Worm (Caenorhabditis elegans) whole organism, late embryonic: ENCODE results near the gene ints-11.

Experiments used
- C08G9.2 ChIP-seq: sonication (generic microtip); optimal IDR thresholded peaks from 2 replicates; lab custom pipeline; 2016; ENCODE audit warnings: mild to moderate bottlenecking, missing genetic modification characterization, moderate library complexity, missing compliant biosample characterization
- F13H6.1 ChIP-seq: sonication (generic microtip); optimal IDR thresholded peaks from 2 replicates; lab custom pipeline; 2016; ENCODE audit warnings: missing genetic modification characterization, missing compliant biosample characterization
- ahr-1 ChIP-seq: sonication (generic microtip); optimal IDR thresholded peaks from 2 replicates; lab custom pipeline; 2016; ENCODE audit warnings: missing genetic modification characterization, missing compliant biosample characterization
- ceh-14 ChIP-seq: sonication (generic microtip); optimal IDR thresholded peaks from 2 replicates; lab custom pipeline; 2016; ENCODE audit warnings: missing genotype, missing genetic modification characterization, missing compliant biosample characterization
- ceh-2 ChIP-seq: sonication (generic microtip); optimal IDR thresholded peaks from 2 replicates; lab custom pipeline; 2016; ENCODE audit warnings: missing genotype, missing genetic modification characterization, missing compliant biosample characterization
- ceh-30 ChIP-seq: fragments of 150-350 bp; optimal IDR thresholded peaks from 2 replicates; lab custom pipeline; 2014; ENCODE audit warnings: missing biosample characterization, missing genetic modification characterization
- ceh-31 ChIP-seq: sonication (generic microtip); optimal IDR thresholded peaks from 2 replicates; lab custom pipeline; 2016; ENCODE audit warnings: missing genetic modification characterization, missing compliant biosample characterization
- ceh-34 ChIP-seq: sonication (generic microtip); optimal IDR thresholded peaks from 2 replicates; lab custom pipeline; 2016; ENCODE audit warnings: mild to moderate bottlenecking, missing genetic modification characterization, missing compliant biosample characterization
- ceh-48 ChIP-seq: sonication (generic microtip); optimal IDR thresholded peaks from 2 replicates; lab custom pipeline; 2016; ENCODE audit warnings: missing genetic modification characterization, inconsistent platforms, missing compliant biosample characterization
- ceh-6 ChIP-seq: fragments of 200-800 bp; sonication (Bioruptor generic); optimal IDR thresholded peaks from 2 replicates; lab custom pipeline; 2018; ENCODE audit warnings: mild to moderate bottlenecking, missing genetic modification characterization, missing compliant biosample characterization
- che-1 ChIP-seq: sonication (generic microtip); optimal IDR thresholded peaks from 2 replicates; lab custom pipeline; 2016; ENCODE audit warnings: mild to moderate bottlenecking, missing genetic modification characterization, missing compliant biosample characterization
- dmd-4 ChIP-seq: sonication (generic microtip); optimal IDR thresholded peaks from 2 replicates; lab custom pipeline; 2016; ENCODE audit warnings: borderline replicate concordance, missing genetic modification characterization, missing compliant biosample characterization
- dve-1 ChIP-seq: sonication (generic microtip); optimal IDR thresholded peaks from 2 replicates; lab custom pipeline; 2017; ENCODE audit warnings: antibody characterized with exemption, mild to moderate bottlenecking, missing genetic modification characterization, missing compliant biosample characterization
- elt-2 ChIP-seq: sonication (generic microtip); optimal IDR thresholded peaks from 2 replicates; lab custom pipeline; 2016; ENCODE audit warnings: missing genetic modification reagents, missing genetic modification characterization, missing compliant biosample characterization
- ets-4 ChIP-seq: sonication (generic microtip); optimal IDR thresholded peaks from 2 replicates; lab custom pipeline; 2016; ENCODE audit warnings: missing genetic modification characterization, missing compliant biosample characterization
- eyg-1 ChIP-seq: sonication (generic microtip); optimal IDR thresholded peaks from 2 replicates; lab custom pipeline; 2016; ENCODE audit warnings: missing genotype, missing genetic modification characterization, missing compliant biosample characterization
- fax-1 ChIP-seq: sonication (generic microtip); optimal IDR thresholded peaks from 2 replicates; lab custom pipeline; 2016; ENCODE audit warnings: missing genotype, missing genetic modification characterization, missing compliant biosample characterization
- fkh-10 ChIP-seq: fragments of 150-350 bp; optimal IDR thresholded peaks from 2 replicates; lab custom pipeline; 2014; ENCODE audit warnings: missing biosample characterization, missing genetic modification reagents, missing genetic modification characterization
- hlh-6 ChIP-seq: sonication (generic microtip); optimal IDR thresholded peaks from 2 replicates; lab custom pipeline; 2016; ENCODE audit warnings: missing genotype, missing genetic modification characterization, missing compliant biosample characterization
- hlh-8 ChIP-seq: sonication (generic microtip); optimal IDR thresholded peaks from 2 replicates; lab custom pipeline; 2016; ENCODE audit warnings: missing genotype, missing genetic modification characterization, missing compliant biosample characterization
- lim-6 ChIP-seq: sonication (generic microtip); optimal IDR thresholded peaks from 2 replicates; lab custom pipeline; 2016; ENCODE audit warnings: missing genetic modification characterization, missing compliant biosample characterization
- madf-2 ChIP-seq: sonication (generic microtip); optimal IDR thresholded peaks from 2 replicates; lab custom pipeline; 2017; ENCODE audit warnings: missing genetic modification characterization, missing compliant biosample characterization
- mec-3 ChIP-seq: sonication (generic microtip); optimal IDR thresholded peaks from 2 replicates; lab custom pipeline; 2016; ENCODE audit warnings: borderline replicate concordance, missing genetic modification characterization, missing compliant biosample characterization
- nhr-232 ChIP-seq: sonication (generic microtip); optimal IDR thresholded peaks from 2 replicates; lab custom pipeline; 2016; ENCODE audit warnings: missing genetic modification characterization, missing compliant biosample characterization
- pag-3 ChIP-seq: sonication (generic microtip); optimal IDR thresholded peaks from 2 replicates; lab custom pipeline; 2016; ENCODE audit warnings: missing compliant biosample characterization, missing genetic modification characterization, borderline replicate concordance
- pha-2 ChIP-seq: sonication (generic microtip); optimal IDR thresholded peaks from 2 replicates; lab custom pipeline; 2017; ENCODE audit warnings: mild to moderate bottlenecking, missing genetic modification characterization, missing compliant biosample characterization
- pha-4 ChIP-seq: fragments of 150-350 bp; optimal IDR thresholded peaks from 2 replicates; lab custom pipeline; 2018; ENCODE audit warnings: missing biosample characterization, missing genetic modification reagents, missing genetic modification characterization
- pqm-1 ChIP-seq: sonication (generic microtip); optimal IDR thresholded peaks from 2 replicates; lab custom pipeline; 2016; ENCODE audit warnings: missing genetic modification characterization, missing compliant biosample characterization
- ref-2 ChIP-seq: sonication (generic microtip); optimal IDR thresholded peaks from 2 replicates; lab custom pipeline; 2016; ENCODE audit warnings: missing genetic modification characterization, missing compliant biosample characterization
- rnt-1 ChIP-seq: sonication (generic microtip); optimal IDR thresholded peaks from 2 replicates; lab custom pipeline; 2016; ENCODE audit warnings: missing genetic modification characterization, missing compliant biosample characterization
- sox-4 ChIP-seq: sonication (generic microtip); optimal IDR thresholded peaks from 2 replicates; lab custom pipeline; 2017; ENCODE audit warnings: mild to moderate bottlenecking, missing genetic modification characterization, inconsistent platforms, missing compliant biosample characterization
- syd-9 ChIP-seq: sonication (generic microtip); optimal IDR thresholded peaks from 2 replicates; lab custom pipeline; 2016; ENCODE audit warnings: mild to moderate bottlenecking, missing genetic modification characterization, moderate library complexity, missing compliant biosample characterization
- tbx-2 ChIP-seq: sonication (generic microtip); optimal IDR thresholded peaks from 2 replicates; lab custom pipeline; 2016; ENCODE audit warnings: missing genetic modification characterization, missing compliant biosample characterization
- tbx-7 ChIP-seq: sonication (generic microtip); optimal IDR thresholded peaks from 2 replicates; lab custom pipeline; 2016; ENCODE audit warnings: missing genotype, missing genetic modification characterization, missing compliant biosample characterization
- unc-3 ChIP-seq, 2 experiments: fragments of 200-800 bp in 1 of 2; sonication (Bioruptor generic) in 1 of 2; sonication (generic microtip) in 1 of 2; conservative IDR thresholded peaks in 1 of 2; optimal IDR thresholded peaks in 1 of 2; 2 replicates each; pipeline versions ENCODE4 v1.3.6 to Lab custom; 2016 to 2022; ENCODE audit warnings: missing compliant biosample characterization in 2 of 2, missing genetic modification characterization in 2 of 2, missing genetic modification reagents in 1 of 2
- unc-42 ChIP-seq: sonication (generic microtip); optimal IDR thresholded peaks from 2 replicates; lab custom pipeline; 2016; ENCODE audit warnings: missing genotype, missing genetic modification characterization, missing compliant biosample characterization
- unc-55 ChIP-seq: sonication (generic microtip); optimal IDR thresholded peaks from 2 replicates; lab custom pipeline; 2017; ENCODE audit warnings: missing biosample characterization, missing genetic modification reagents, missing genetic modification characterization
- zip-5 ChIP-seq: sonication (generic microtip); optimal IDR thresholded peaks from 2 replicates; lab custom pipeline; 2016; ENCODE audit warnings: missing genetic modification characterization, missing compliant biosample characterization
- ztf-16 ChIP-seq: sonication (generic microtip); optimal IDR thresholded peaks from 2 replicates; lab custom pipeline; 2017; ENCODE audit warnings: missing genetic modification characterization, missing compliant biosample characterization

The ints-11 gene

DNA sequence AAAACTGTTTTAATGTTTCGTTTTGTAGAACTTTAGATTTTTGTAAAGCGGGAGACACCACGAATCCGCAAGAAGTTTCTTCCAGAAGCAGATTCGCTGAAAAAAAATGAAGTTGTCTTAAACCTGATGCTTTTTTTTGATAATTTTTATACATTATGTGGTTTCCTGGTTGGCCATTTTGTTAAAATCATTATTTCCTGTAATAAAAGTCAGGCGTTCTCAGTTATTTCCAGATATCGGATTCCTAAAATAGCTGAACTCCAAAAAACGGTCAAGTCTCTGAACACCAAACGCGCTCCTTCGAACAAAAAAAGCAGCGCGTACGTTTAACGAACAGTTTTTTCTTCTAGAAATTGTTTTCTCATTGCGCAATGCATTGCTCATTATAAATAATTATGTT, 5.9 kb downstream of the ints-11 start:
- TF ChIP-seq dve-1 (tag; lab: Kevin White, UChicago) (no peak), nhr-232 (no peak), ref-2 (tag; lab: Kevin White, UChicago) (peak; percentile 65), pha-2 (tag; lab: Kevin White, UChicago) (no peak), ceh-34 (tag; lab: Kevin White, UChicago) (peak; percentile 19), ets-4 (peak; percentile 76), ceh-31 (peak; percentile 93), zip-5 (tag; lab: Kevin White, UChicago) (peak; percentile 92), unc-42 (tag; lab: Kevin White, UChicago) (peak; percentile 42), hlh-8 (tag; lab: Kevin White, UChicago) (peak; percentile 46), ahr-1 (tag; lab: Kevin White, UChicago) (peak; percentile 64), ztf-16 (peak; percentile 28), elt-2 (tag; lab: Kevin White, UChicago) (peak; percentile 59), ceh-14 (tag; lab: Kevin White, UChicago) (peak; percentile 72), C08G9.2 (peak; percentile 86), ceh-2 (peak; percentile 81), unc-3 (GFP tag; conservative IDR thresholded peaks at IDR 0.05; lab: Robert Waterston, UW) (no peak), unc-3 (tag; optimal IDR thresholded peaks at IDR 0.05; lab: Kevin White, UChicago) (peak; percentile 28), pqm-1 (tag; lab: Kevin White, UChicago) (peak; percentile 68), lim-6 (tag; lab: Kevin White, UChicago) (peak; percentile 79), fax-1 (peak; percentile 83), tbx-7 (tag; lab: Kevin White, UChicago) (peak; percentile 77), rnt-1 (tag; lab: Kevin White, UChicago) (peak; percentile 64), mec-3 (peak; percentile 71), F13H6.1 (tag; lab: Kevin White, UChicago) (peak; percentile 66), tbx-2 (tag; lab: Kevin White, UChicago) (peak; percentile 87), ceh-48 (tag; lab: Kevin White, UChicago) (no peak), dmd-4 (tag; lab: Kevin White, UChicago) (no peak), fkh-10 (GFP tag; lab: Kevin White, UChicago) (no peak), ceh-30 (tag; lab: Kevin White, UChicago) (no peak), eyg-1 (tag; lab: Kevin White, UChicago) (no peak)
- TF ChIP-seq, all 69 proteins: peak for 22

DNA sequence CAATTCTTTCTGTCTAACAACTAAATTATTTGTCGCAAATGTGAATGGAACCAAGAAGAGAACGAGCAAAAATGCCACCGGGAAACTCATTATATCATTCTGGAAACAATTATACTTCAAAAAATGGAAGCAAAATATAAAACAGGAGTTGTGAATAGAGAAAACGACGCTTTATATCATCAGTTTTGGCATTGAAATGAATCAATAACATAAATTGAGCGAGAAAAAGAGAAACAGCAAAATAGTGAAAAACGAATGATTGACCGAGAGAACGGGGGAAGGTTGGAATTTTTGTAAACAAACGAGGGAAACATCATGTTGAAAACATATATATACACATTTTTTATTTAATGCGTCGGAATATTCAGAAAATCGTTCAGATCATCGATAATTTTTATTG, 6.5 kb downstream of the ints-11 start, which contains the start of gene ctns-1:
Gene ctns-1, minus strand, starts transcription at position 101 of the 400 bp plus-strand sequence.
- TF ChIP-seq madf-2 (tag; lab: Kevin White, UChicago) (no peak), unc-55 (GFP tag; lab: Kevin White, UChicago) (no peak), hlh-6 (tag; lab: Kevin White, UChicago) (no peak), fkh-10 (GFP tag; lab: Kevin White, UChicago) (no peak), pha-4 (no peak), ahr-1 (tag; lab: Kevin White, UChicago) (no peak), syd-9 (tag; lab: Kevin White, UChicago) (no peak), unc-42 (tag; lab: Kevin White, UChicago) (no peak), hlh-8 (tag; lab: Kevin White, UChicago) (no peak), ceh-6 (GFP tag; lab: Kevin White, UChicago) (no peak), mec-3 (no peak), dmd-4 (tag; lab: Kevin White, UChicago) (no peak)

DNA sequence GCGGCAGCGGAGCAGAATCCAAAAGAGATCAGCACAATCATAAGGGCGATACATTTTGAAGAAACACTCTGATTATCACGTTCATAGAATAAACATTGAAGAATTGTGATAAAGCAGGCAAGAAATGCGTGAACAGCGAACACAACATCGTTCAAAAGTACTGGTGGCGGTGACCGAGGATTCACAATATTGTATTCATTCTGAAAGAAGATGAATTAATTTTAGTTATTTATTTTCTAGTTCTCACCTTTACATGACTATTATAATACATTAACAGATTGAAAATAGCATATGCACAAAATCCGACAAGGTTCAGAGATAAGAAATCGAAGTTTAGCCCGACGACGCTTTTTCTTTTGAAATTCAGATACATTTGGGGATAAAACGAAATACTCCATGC, 7.3 kb downstream of the ints-11 start:
- TF ChIP-seq pha-4 (no peak), dmd-4 (tag; lab: Kevin White, UChicago) (no peak), sox-4 (tag; lab: Kevin White, UChicago) (no peak), fkh-10 (GFP tag; lab: Kevin White, UChicago) (no peak), lim-6 (tag; lab: Kevin White, UChicago) (no peak), che-1 (tag; lab: Kevin White, UChicago) (no peak), pag-3 (tag; lab: Kevin White, UChicago) (no peak)
